Fruit fly (Drosophila melanogaster): ENCODE measurements around the gene Setx.

The Setx gene

DNA sequence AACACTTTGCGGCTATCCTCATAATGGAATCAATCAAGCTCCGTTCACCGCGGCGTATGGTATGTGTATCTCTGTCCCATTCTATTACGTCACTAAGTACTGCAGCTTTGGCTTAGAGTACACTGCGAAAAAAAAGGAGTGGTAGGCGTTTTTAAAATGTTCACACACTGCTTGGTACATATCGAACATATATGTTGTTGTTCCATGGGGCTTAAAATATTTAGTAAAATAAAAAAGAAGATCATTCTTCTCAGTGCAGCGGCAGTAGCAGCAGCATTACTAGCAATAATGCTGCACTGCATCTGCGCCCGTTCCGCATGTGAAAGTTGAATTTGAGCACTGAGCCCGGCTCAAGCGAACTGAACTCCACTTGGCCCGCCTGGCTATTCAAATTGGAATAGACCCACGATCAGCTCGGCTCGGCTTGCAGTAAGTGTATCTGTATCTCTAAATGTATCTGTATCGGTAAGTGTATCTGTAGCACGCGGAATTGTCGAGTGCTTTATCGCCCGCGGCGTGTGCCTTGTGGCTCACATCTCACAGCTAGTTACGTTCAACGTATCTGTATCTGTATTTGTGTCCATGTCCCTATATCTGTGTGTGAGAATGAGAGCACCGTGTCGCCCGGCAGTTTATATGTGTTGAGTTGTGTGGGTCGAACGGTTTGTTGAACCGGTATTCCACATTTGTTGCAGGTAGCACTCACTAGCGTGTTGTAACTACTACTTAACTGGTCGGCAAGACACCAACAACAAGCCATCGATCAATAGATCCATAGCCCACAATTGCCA, 16.1 kb upstream of the Setx start:
- no peak for TF ChIP-seq CG17801 (GFP tag; optimal IDR thresholded peaks at IDR 0.05; ENCODE audit: partially characterized antibody)

DNA sequence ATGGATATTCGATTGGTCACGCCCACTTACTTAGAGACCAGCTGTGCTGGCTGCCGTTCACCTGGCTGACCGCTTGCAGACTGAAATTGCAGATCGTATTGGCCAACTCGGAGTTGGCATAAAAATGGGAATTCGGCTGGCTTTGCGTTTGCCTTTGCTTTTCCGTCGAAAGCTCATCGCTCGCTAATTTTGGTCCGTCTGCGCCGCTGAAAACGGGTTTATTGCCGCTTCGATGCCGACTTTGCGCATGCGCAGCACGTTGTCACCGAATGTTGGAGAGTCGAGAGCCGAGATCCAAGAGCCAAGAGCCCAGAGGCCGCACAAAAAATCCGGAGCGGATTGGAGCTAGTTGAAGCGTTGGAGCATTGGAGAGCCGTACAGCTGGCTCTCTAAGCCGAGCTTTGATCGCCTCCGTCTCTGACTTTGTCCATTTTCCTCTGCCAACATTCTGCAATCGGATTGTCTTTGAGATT, 14.5 kb upstream of the Setx start, which contains the start of gene CG13676:
CG13676 (minus strand) TSS at position 87 of the 473 bp plus-strand sequence.
- no peak for TF ChIP-seq CG17801 (GFP tag; optimal IDR thresholded peaks at IDR 0.05; ENCODE audit: partially characterized antibody)

dm6 chr3L:8150812-8151211, 13.5 kb upstream of the Setx start:
- TF ChIP-seq CG17801 (GFP tag; optimal IDR thresholded peaks at IDR 0.05; ENCODE audit: partially characterized antibody), result no peak

- no peak for TF ChIP-seq CG17801 (GFP tag; optimal IDR thresholded peaks at IDR 0.05; ENCODE audit: partially characterized antibody)
These were observed 13.0 kb upstream of the Setx start for dm6 chr3L:8150284-8150683.

dm6 chr3L:8128396-8129050, 8.8 kb downstream of the Setx start:
- TF ChIP-seq CG17801 (GFP tag; optimal IDR thresholded peaks at IDR 0.05; ENCODE audit: partially characterized antibody), result peak; percentile 27

DNA sequence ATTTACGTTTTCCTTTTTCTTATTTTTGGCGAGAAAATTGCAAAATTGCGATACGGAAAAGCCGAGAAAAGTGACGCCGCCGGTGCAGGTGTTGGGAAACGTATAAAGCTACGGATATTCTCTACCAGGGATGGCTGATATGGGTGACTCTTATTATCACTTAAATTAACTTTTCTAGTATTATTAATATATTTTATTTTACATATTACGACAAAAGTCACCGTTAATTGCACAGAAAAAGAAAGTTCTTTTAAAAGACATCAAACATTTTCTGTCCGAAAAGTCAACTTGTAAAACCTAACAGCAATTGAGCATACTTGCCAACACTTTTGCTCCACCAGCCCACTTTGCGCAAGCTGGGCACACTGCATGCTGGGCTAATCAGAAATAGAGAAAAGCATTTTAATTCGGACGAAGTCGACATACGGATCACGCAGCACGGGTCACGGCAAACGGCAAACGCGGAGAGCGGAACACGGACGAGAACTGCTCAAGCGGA, 9.5 kb downstream of the Setx start, which contains the start of the genes Cds and Uba2:
Cds (plus strand) TSS at position 51 of the 499 bp plus-strand sequence.
Uba2 (minus strand) TSS at position 107 of the 499 bp plus-strand sequence.
- peak; percentile 96 for TF ChIP-seq CG17801 (GFP tag; optimal IDR thresholded peaks at IDR 0.05; ENCODE audit: partially characterized antibody)

- TF ChIP-seq CG17801 (GFP tag; optimal IDR thresholded peaks at IDR 0.05; ENCODE audit: partially characterized antibody), result no peak
These were observed 12.6 kb downstream of the Setx start, which contains the start of the genes CG7550 and mRpL36 for dm6 chr3L:8124481-8125359. Gene CG7550 (minus strand): TSS chr3L:8124531. Gene mRpL36 (minus strand): TSS chr3L:8125132.

DNA sequence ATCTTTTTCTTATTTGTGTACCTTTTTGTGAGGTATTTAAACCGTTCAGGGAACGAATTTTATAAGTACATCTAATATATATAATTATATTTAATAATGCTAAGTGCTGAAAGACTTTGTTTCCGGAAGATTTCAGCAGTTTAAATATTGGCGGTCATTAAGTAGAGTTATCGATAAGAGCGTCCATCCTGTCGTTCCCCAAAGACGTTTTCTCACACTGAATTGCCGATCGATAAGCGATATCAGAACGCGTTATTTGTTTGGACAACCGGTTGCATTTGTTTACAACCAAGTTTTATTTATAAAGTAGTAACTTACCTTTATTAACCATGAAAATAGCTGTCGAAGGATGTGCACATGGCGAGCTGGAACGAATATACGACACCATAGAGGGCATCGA, 15.7 kb downstream of the Setx start, which contains the start of gene ldbr:
ldbr (plus strand) TSS at position 238 of the 400 bp plus-strand sequence.
- peak; percentile 34 for TF ChIP-seq CG17801 (GFP tag; optimal IDR thresholded peaks at IDR 0.05; ENCODE audit: partially characterized antibody)

DNA sequence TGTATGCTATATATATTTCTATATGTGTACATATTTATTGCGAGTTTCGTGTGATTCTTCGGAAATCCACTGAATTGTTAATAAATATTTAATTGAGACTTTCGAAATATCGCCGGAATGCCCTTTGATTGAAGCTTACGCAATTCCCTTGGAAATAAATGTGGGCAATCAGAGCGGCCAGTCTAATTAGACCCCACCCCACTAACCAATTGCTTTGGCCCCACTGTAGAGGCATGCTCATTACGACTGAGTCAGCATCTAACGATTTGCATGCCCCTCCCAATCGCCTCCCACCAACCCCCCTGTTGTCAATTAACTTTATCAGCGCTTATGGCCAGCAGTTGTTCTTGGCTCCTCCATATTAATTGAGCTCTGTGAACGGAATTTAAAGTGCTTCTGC, 20.5 kb downstream of the Setx start:
- TF ChIP-seq CG17801 (GFP tag; optimal IDR thresholded peaks at IDR 0.05; ENCODE audit: partially characterized antibody), result no peak

DNA sequence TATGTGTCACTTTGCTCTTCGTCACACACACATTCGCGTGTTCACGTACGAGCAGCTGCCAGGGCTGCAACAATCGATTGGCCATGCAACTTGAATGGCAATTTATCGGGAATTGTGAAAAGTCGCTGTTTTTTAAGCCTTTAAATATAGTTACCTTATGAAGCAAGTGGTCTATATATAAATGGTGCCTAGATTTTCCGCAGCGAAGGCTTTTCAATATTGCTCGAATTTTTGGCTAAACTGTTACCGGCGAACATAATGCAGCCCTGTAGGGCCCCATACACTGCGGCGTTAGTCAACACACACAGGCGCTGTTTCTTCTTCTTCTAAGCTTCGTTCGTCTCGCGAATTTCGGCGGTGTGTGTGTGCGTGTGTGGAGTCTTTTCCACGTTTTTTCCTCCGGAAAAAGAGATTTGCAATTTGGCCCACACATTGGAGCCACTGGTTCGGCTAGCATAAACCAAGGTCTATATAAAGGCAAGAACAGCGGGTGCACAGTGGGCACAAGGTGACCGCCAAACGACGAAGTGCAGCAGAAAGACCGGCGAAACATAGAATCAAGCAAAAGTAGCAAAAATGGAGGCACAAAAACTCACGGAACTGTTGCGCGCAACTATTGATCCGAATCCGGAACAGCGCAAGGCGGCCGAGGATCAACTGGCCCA, 21.3 kb downstream of the Setx start, which contains the start of the genes Arp3 and msk:
Arp3 (minus strand) TSS at position 39 of the 665 bp plus-strand sequence.
msk (plus strand) TSS at position 316 of the 665 bp plus-strand sequence.
- TF ChIP-seq CG17801 (GFP tag; optimal IDR thresholded peaks at IDR 0.05; ENCODE audit: partially characterized antibody), result peak; percentile 81

DNA sequence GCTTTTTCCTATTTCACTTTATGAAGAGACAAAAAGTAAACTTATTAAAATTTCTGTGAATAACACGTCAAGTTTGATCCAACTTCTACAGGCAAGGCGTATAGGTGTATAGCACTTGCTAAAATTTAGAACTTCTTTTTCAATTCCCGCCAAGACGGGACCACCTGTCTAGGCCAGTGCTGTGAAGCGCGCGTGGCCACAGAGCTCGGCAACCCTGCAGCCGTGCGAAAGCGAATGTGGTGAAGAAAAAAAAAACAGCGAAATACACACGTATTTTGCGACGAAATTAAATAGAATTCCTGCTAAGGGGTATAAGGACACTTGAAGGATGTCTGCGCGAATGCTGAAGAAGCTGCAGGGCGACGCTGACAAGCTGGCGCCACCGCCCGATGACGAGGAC, 27.1 kb downstream of the Setx start, which contains the start of gene Nulp1:
Nulp1 (plus strand) TSS at position 198 of the 400 bp plus-strand sequence.
- no peak for TF ChIP-seq CG17801 (GFP tag; optimal IDR thresholded peaks at IDR 0.05; ENCODE audit: partially characterized antibody)

- no peak for TF ChIP-seq CG17801 (GFP tag; optimal IDR thresholded peaks at IDR 0.05; ENCODE audit: partially characterized antibody)
These were observed 28.4 kb downstream of the Setx start, which contains the start of gene fan for dm6 chr3L:8108886-8109285. Gene fan (plus strand): TSS chr3L:8109132.

DNA sequence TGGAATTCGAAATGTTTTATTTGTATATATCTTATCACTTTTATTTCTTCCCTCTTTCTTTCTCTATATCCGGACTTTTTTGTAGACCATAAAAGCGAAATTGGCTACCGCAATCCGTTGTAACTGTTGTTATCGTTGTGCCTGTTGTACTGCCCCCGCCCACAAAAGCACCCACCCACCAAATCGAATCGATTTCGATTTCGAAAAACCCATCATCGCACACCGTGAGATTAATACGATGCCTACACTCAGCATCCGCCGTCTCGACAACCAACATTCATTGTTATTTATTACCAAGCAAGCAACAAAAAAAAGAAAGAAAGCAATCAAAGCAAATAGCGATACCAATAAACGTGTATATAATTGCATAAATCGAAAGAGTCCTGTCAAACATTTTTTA, 29.1 kb downstream of the Setx start:
- TF ChIP-seq CG17801 (GFP tag; optimal IDR thresholded peaks at IDR 0.05; ENCODE audit: partially characterized antibody), result no peak

dm6 chr3L:8097101-8097500, 40.2 kb downstream of the Setx start:
- no peak for TF ChIP-seq CG17801 (GFP tag; optimal IDR thresholded peaks at IDR 0.05; ENCODE audit: partially characterized antibody)

Measured in ovary, adult (tissue).